Worm (Caenorhabditis elegans): ENCODE measurements around the gene C08B6.8.

The C08B6.8 gene

DNA sequence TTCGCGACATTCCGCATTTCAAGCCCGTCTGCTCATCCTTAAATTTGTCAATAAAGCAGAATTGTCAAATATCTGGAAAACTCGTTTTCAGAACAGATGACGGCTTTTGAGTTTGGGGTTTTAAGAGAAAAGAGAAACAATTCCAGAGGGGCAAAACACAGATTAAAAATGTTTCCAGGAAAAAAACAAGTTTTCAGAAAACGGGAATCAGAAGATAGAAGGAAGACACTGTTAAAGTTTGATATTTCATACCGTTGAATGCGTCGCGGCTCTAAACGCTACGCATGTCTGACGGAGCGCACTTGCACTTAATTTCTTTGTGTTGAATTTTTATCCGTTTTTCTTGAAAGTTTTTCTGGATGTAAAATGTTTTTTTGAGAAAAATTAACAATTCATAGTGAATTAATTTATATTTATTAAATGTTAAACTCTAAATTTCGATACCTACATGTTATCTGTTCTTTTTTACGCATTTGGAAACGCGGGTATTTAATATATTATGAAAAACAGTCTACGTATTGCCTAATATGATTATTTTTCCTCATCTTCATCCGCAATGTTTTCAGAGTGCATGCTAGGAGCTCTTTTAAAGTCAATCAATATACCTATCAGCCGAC, at the start of gene C08B6.8, which contains the start of the genes C08B6.18 and wdr-20:
Gene C08B6.8, plus strand, starts transcription at position 567 of the 617 bp plus-strand sequence.
Gene C08B6.18, minus strand, starts transcription at position 51 of the 617 bp plus-strand sequence.
Gene wdr-20, minus strand, starts transcription at position 82 of the 617 bp plus-strand sequence.
- TF ChIP-seq unc-42 (tag; optimal IDR thresholded peaks at IDR 0.05) (peak; percentile 4), hlh-15 (tag; optimal IDR thresholded peaks at IDR 0.05) (no peak)

- TF ChIP-seq ama-1 (optimal IDR thresholded peaks at IDR 0.05) = no peak
- no peak for TF ChIP-seq K02D7.2 (tag; optimal IDR thresholded peaks at IDR 0.05)
- TF ChIP-seq ceh-18 (tag; optimal IDR thresholded peaks at IDR 0.05) = no peak
- TF ChIP-seq pat-9 (tag; optimal IDR thresholded peaks at IDR 0.05) = no peak
- TF ChIP-seq unc-3 (GFP tag; conservative IDR thresholded peaks at IDR 0.05) = no peak
- no peak for TF ChIP-seq unc-3 (tag; optimal IDR thresholded peaks at IDR 0.05)
- no peak for TF ChIP-seq pha-2 (tag; optimal IDR thresholded peaks at IDR 0.05)
- TF ChIP-seq gmeb-2 (tag; optimal IDR thresholded peaks at IDR 0.05) = no peak
- no peak for TF ChIP-seq mec-3 (tag; optimal IDR thresholded peaks at IDR 0.05; ENCODE audit: borderline replicate concordance)
- TF ChIP-seq F13H6.1 (tag; optimal IDR thresholded peaks at IDR 0.05) = no peak
- TF ChIP-seq C08G9.2 (tag; optimal IDR thresholded peaks at IDR 0.05) = no peak
Measured at ce11 chrV:10084864-10085263, 49.6 kb upstream of the C08B6.8 start, which contains the start of gene R04B5.6. TSS of gene R04B5.6 (plus strand) at chrV:10085164.

DNA sequence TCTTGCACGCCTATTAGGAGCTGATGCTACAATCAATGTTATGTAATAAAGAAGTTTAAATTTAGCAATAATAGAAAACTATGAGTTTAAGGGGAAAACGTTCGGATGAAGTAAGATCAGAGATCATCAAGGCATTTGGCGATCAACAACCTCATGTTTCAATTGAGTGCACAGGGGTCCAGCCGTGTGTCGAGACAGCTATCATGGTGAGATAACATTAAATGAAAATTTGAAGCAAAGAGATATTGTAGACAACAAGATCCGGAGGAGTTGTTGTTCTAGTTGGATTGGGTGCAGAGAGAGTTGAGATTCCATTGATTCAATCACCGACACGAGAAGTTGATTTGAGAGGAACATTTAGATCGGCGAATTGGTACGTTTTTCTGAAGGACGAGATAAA, 48.3 kb upstream of the C08B6.8 start:
- TF ChIP-seq sox-2 (GFP tag; IDR thresholded peaks at IDR 0.05) (no peak), ceh-34 (tag; optimal IDR thresholded peaks at IDR 0.05) (no peak), hlh-30 (tag; optimal IDR thresholded peaks at IDR 0.05; ENCODE audit: insufficient read depth) (no peak), pros-1 (tag; optimal IDR thresholded peaks at IDR 0.05) (no peak), K02D7.2 (tag; optimal IDR thresholded peaks at IDR 0.05) (no peak), F13H6.1 (tag; optimal IDR thresholded peaks at IDR 0.05) (no peak), T23F11.4 (GFP tag; optimal IDR thresholded peaks at IDR 0.05) (no peak), lim-6 (tag; optimal IDR thresholded peaks at IDR 0.05) (no peak)

DNA sequence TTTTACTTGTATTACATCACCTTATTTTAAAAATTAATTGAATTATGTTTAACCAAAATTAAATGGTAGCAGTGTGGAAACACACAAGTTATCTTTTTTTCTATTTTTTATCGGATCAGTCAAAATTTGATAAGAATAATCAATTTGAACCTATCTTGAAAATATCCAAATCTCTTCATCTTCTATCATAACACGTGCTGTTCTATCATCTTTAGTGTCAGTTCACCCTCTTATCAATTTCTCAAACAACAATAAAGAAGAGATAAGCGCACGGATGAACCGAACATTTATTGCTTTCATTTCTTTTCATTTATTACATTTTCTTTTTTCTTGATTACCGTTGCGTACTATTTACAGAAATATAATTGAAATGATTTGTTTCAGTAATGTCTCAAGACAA, 47.3 kb upstream of the C08B6.8 start, which contains the start of gene R04B5.5:
Gene R04B5.5, plus strand, starts transcription at position 378 of the 400 bp plus-strand sequence.
- TF ChIP-seq ceh-30 (tag; optimal IDR thresholded peaks at IDR 0.05) = peak; percentile 59
- TF ChIP-seq elt-2 (tag; optimal IDR thresholded peaks at IDR 0.05) = peak; percentile 95
- TF ChIP-seq unc-55 (GFP tag; optimal IDR thresholded peaks at IDR 0.05) = peak; percentile 1
- no peak for TF ChIP-seq fkh-6 (tag; optimal IDR thresholded peaks at IDR 0.05)

ce11 chrV:10090461-10090860, 44.0 kb upstream of the C08B6.8 start, which contains the start of gene R04B5.7:
TSS of gene R04B5.7 (minus strand) at chrV:10090561.
- TF ChIP-seq K02D7.2 (tag; optimal IDR thresholded peaks at IDR 0.05) (no peak), hlh-8 (tag; optimal IDR thresholded peaks at IDR 0.05) (no peak), tbx-2 (tag; optimal IDR thresholded peaks at IDR 0.05) (no peak), pat-9 (tag; optimal IDR thresholded peaks at IDR 0.05) (no peak), hlh-30 (tag; optimal IDR thresholded peaks at IDR 0.05; ENCODE audit: insufficient read depth) (no peak), ama-1 (optimal IDR thresholded peaks at IDR 0.05) (no peak), zip-5 (tag; optimal IDR thresholded peaks at IDR 0.05) (no peak), fkh-6 (tag; optimal IDR thresholded peaks at IDR 0.05) (no peak), Y22D7AL.16 (tag; optimal IDR thresholded peaks at IDR 0.05) (no peak), ceh-34 (tag; optimal IDR thresholded peaks at IDR 0.05) (no peak)

DNA sequence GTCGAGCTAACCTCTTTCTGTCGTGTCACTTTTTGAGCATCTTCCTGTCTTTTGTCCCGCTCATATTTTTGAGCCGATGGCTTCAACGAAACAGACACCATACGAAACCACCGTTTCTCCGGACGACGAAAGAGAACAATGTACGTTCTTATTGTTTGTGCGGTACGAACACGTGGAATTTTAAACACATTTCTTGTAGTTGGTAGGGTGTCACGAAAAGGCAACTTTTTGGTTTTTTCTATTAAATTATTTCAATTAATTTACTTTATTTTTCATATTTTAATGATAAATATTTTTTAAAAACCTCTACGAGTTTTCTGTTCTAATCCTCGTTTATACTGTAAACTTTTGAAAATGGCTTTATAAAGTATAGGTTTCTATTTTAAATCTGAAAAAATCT, 43.3 kb upstream of the C08B6.8 start, which contains the start of gene R04B5.11:
Gene R04B5.11, minus strand, starts transcription at position 101 of the 400 bp plus-strand sequence.
- TF ChIP-seq K09A11.1 (tag; optimal IDR thresholded peaks at IDR 0.05; ENCODE audit: insufficient read depth) (no peak), hlh-15 (tag; optimal IDR thresholded peaks at IDR 0.05) (no peak), unc-86 (tag; optimal IDR thresholded peaks at IDR 0.05) (no peak), zip-5 (tag; optimal IDR thresholded peaks at IDR 0.05) (no peak), ceh-19 (GFP tag; optimal IDR thresholded peaks at IDR 0.05) (no peak), fkh-10 (GFP tag; optimal IDR thresholded peaks at IDR 0.05) (no peak), nfya-1 (tag; optimal IDR thresholded peaks at IDR 0.05) (no peak), Y22D7AL.16 (tag; optimal IDR thresholded peaks at IDR 0.05) (no peak), ceh-2 (tag; optimal IDR thresholded peaks at IDR 0.05) (no peak), sdc-2 (tag; optimal IDR thresholded peaks at IDR 0.05) (no peak), pros-1 (tag; optimal IDR thresholded peaks at IDR 0.05) (no peak), ceh-24 (tag; optimal IDR thresholded peaks at IDR 0.05) (no peak), lim-6 (tag; optimal IDR thresholded peaks at IDR 0.05) (no peak)
